Worm (Caenorhabditis elegans): Measurements from ENCODE around the gene ephx-1.

DNA sequence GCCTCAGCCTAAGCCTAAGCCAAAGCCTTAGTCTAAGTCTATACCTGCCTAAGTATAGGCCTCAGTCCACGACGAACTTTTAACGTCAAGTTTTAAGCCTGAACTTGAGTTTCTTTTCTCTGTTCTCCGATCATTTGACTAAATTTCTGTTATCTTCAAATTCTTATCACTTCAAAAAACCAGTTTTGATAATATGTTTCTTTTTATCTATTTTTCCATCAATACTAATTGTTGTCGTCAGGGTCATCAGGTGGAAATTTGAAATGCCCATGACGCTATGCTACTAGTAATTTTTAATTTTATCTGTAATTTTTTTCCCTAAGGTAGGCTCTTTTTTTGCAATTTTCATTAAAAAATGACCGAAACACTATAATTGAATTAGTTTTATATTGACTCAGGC, 6.8 kb downstream of the ephx-1 start:
- no peak for TF ChIP-seq sea-1 (GFP tag; conservative IDR thresholded peaks at IDR 0.05)
- TF ChIP-seq hmg-4 (GFP tag; optimal IDR thresholded peaks at IDR 0.05) = no peak
- TF ChIP-seq ama-1 (optimal IDR thresholded peaks at IDR 0.05) = no peak
- TF ChIP-seq hnd-1 (tag; optimal IDR thresholded peaks at IDR 0.05) = no peak
- TF ChIP-seq flt-1 (GFP tag; IDR thresholded peaks at IDR 0.05) = no peak
- TF ChIP-seq tbx-11 (GFP tag; IDR thresholded peaks at IDR 0.05) = no peak
- no peak for TF ChIP-seq ceh-13 (GFP tag; optimal IDR thresholded peaks at IDR 0.05)
- no peak for TF ChIP-seq B0310.2 (tag; optimal IDR thresholded peaks at IDR 0.05)
- TF ChIP-seq ceh-36 (tag; optimal IDR thresholded peaks at IDR 0.05) = no peak
- TF ChIP-seq pes-1 (GFP tag; IDR thresholded peaks at IDR 0.05) = no peak
